Worm (Caenorhabditis elegans) whole organism, midembryonic: Measurements from ENCODE around the gene F40F9.3.

Source experiments
- T22C8.4 ChIP-seq: fragments of 200-800 bp; sonication (Bioruptor generic); IDR thresholded peaks from 2 replicates; pipeline ENCODE4 v1.3.6; 2022; ENCODE audit warnings: missing genetic modification characterization, missing compliant biosample characterization
- cog-1 ChIP-seq: sonication (generic microtip); optimal IDR thresholded peaks from 2 replicates; lab custom pipeline; 2016; ENCODE audit warnings: missing genetic modification characterization, missing compliant biosample characterization
- flt-1 ChIP-seq: fragments of 200-800 bp; sonication (Bioruptor generic); IDR thresholded peaks from 2 replicates; pipeline ENCODE4 v1.3.6; 2022; ENCODE audit warnings: missing genetic modification characterization, missing compliant biosample characterization
- klf-2 ChIP-seq: fragments of 200-800 bp; sonication (Bioruptor generic); conservative IDR thresholded peaks from 2 replicates; pipeline ENCODE4 v1.3.6; 2022; ENCODE audit warnings: missing genetic modification reagents, missing genetic modification characterization, missing compliant biosample characterization
- med-1 ChIP-seq: sonication (generic microtip); optimal IDR thresholded peaks from 2 replicates; lab custom pipeline; 2017; ENCODE audit warnings: missing genetic modification characterization, mild to moderate bottlenecking, missing compliant biosample characterization, antibody characterized with exemption, missing genetic modification reagents; ENCODE audit not compliant: insufficient read depth
- ref-1 ChIP-seq: fragments of 200-800 bp; sonication (Bioruptor generic); conservative IDR thresholded peaks from 2 replicates; pipeline ENCODE4 v1.3.6; 2022; ENCODE audit warnings: missing genetic modification reagents, missing genetic modification characterization, missing compliant biosample characterization
- tab-1 ChIP-seq: fragments of 200-800 bp; sonication (Bioruptor generic); IDR thresholded peaks from 2 replicates; pipeline ENCODE4 v1.3.6; 2022; ENCODE audit warnings: missing genetic modification characterization, missing compliant biosample characterization
- ztf-23 ChIP-seq: fragments of 200-800 bp; sonication (Bioruptor generic); IDR thresholded peaks from 2 replicates; pipeline ENCODE4 v1.3.6; 2022; ENCODE audit warnings: missing genetic modification reagents, missing genetic modification characterization, missing compliant biosample characterization
- ztf-29 ChIP-seq: fragments of 200-800 bp; sonication (Bioruptor generic); IDR thresholded peaks from 2 replicates; pipeline ENCODE4 v1.3.6; 2022; ENCODE audit warnings: missing genetic modification reagents, missing genetic modification characterization, missing compliant biosample characterization

Gene F40F9.3

DNA sequence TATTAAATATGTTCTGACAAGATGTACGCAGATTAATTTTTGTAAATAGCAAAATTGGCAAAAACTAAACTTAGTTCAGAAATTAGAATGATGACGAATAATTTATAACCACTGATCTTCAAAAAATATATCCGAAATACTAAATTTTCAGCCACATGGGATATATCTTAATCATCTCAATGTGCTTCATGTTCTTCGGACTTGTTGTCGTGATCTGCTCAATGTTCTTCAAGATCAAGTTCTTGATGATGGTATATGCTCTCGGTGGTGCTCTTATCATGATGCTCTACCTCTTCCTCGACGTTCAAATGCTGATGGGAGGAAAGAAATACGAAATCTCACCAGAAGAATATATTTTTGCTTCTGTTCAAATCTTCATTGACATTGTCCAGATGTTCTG lies 8.4 kb upstream of the F40F9.3 start:
- TF ChIP-seq klf-2 (GFP tag; lab: Robert Waterston, UW) (no peak), ref-1 (GFP tag; lab: Robert Waterston, UW) (no peak), ztf-23 (GFP tag; lab: Robert Waterston, UW) (no peak), flt-1 (GFP tag; lab: Robert Waterston, UW) (no peak), med-1 (no peak), ztf-29 (GFP tag; lab: Robert Waterston, UW) (no peak), tab-1 (no peak), cog-1 (tag; lab: Kevin White, UChicago) (no peak)

DNA sequence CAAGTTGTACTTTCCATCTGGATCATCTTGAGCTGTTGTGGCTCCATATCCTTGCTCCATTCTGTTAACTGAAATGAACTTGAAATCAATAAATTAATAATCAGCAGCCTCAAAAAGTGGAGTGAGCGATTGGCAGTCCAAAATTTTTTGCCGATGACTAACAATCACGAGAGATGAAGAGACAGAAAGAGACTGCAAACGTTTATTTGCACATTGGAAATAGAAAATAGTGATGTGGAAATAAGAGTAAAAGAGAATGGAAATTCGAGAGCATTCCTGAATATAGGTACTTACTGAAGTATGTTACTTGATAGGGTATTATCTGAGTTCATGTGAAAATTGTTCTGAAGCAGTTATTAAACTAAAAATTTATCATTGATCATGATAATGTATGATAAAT lies 5.3 kb upstream of the F40F9.3 start, which contains the start of gene tag-120:
tag-120 (minus strand) TSS at position 68 of the 400 bp plus-strand sequence.
- no peak for TF ChIP-seq T22C8.4 (GFP tag; lab: Robert Waterston, UW)
- no peak for TF ChIP-seq ztf-23 (GFP tag; lab: Robert Waterston, UW)
- TF ChIP-seq med-1, result no peak
- no peak for TF ChIP-seq ztf-29 (GFP tag; lab: Robert Waterston, UW)
- no peak for TF ChIP-seq flt-1 (GFP tag; lab: Robert Waterston, UW)
- TF ChIP-seq ref-1 (GFP tag; lab: Robert Waterston, UW), result no peak
- TF ChIP-seq tab-1, result no peak
- no peak for TF ChIP-seq klf-2 (GFP tag; lab: Robert Waterston, UW)

DNA sequence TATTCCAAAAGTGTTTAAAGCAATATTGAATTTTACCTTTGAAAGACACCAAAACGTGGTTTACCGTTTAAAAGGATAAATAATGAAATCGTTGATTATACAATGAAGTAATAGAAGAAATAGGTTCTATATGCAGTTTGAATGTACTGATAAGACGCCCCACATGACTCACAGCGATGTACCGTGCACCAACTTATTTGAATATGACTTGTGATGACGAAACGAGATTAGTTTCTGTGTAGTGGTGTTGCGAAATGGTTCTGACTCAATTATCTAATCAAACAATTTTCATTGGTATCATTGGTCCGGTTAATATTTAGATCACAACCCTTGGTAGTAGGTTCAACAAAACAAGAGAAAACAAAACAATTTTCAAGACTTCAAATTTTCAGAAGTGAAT lies 3.8 kb upstream of the F40F9.3 start:
- TF ChIP-seq ztf-23 (GFP tag; lab: Robert Waterston, UW), result no peak
- no peak for TF ChIP-seq klf-2 (GFP tag; lab: Robert Waterston, UW)
- no peak for TF ChIP-seq ref-1 (GFP tag; lab: Robert Waterston, UW)
- no peak for TF ChIP-seq flt-1 (GFP tag; lab: Robert Waterston, UW)
- no peak for TF ChIP-seq T22C8.4 (GFP tag; lab: Robert Waterston, UW)
- TF ChIP-seq ztf-29 (GFP tag; lab: Robert Waterston, UW), result no peak
- no peak for TF ChIP-seq med-1
- TF ChIP-seq tab-1, result no peak
- TF ChIP-seq cog-1 (tag; lab: Kevin White, UChicago), result no peak

DNA sequence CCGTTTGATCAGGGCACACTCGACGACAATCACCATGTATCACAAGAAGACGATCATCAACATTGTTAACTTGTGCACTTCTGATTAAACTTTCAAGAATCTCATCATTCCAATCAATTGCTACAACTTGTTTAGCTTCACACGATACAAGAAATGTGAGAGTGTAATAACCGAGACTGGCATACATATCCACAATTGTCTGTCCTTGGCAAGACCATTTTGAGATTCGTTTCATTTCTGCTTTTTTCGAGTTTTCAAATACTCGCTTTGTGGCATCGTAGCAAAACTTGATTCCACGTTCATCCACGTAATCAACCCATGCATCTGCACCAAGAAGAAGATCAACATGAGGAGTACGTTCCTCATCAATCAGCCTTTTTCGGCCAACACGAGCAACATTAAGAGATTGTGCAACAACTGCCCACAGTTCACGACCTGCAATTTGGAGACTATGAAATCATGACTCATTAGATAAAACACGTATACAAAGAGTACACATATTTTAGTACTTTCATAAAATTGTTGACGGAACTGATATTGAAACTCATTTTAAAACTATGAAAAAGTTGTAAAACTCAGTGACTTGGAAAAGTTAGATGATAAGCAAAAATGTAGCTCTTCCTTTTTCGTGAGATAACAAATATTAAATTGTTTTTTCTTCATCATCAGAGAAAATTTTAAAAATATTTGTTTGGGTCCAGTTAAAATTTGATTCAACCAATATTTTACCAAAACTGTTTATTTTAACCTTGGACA lies 2.4 kb upstream of the F40F9.3 start:
- TF ChIP-seq cog-1 (tag; lab: Kevin White, UChicago) (no peak), klf-2 (GFP tag; lab: Robert Waterston, UW) (no peak), tab-1 (no peak), flt-1 (GFP tag; lab: Robert Waterston, UW) (no peak), ztf-29 (GFP tag; lab: Robert Waterston, UW) (no peak), ref-1 (GFP tag; lab: Robert Waterston, UW) (no peak), ztf-23 (GFP tag; lab: Robert Waterston, UW) (no peak), med-1 (no peak), T22C8.4 (GFP tag; lab: Robert Waterston, UW) (no peak)

DNA sequence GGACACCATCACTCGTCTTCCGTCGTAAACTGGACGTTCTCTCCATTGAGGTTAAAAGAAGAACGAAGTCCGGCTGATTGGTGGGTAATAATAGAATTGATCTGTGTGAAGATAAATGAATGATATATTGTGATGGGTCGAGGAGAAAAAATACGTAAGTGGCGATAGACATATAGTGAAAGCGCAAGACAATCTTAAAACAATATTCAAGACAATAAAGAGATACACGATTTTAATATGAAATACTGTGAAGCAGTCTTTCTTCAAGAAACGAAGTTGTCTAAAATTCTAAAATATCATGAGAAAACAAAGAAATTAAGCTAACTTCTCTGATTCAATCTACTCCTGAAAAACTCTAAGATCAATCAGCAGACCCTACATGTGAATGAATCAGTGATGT lies 1.5 kb upstream of the F40F9.3 start, which contains the start of gene F40F9.10:
F40F9.10 (minus strand) TSS at position 101 of the 400 bp plus-strand sequence.
- no peak for TF ChIP-seq tab-1
- TF ChIP-seq T22C8.4 (GFP tag; lab: Robert Waterston, UW), result no peak
- TF ChIP-seq klf-2 (GFP tag; lab: Robert Waterston, UW), result no peak
- no peak for TF ChIP-seq ztf-23 (GFP tag; lab: Robert Waterston, UW)
- TF ChIP-seq ztf-29 (GFP tag; lab: Robert Waterston, UW), result no peak
- no peak for TF ChIP-seq cog-1 (tag; lab: Kevin White, UChicago)
- TF ChIP-seq ref-1 (GFP tag; lab: Robert Waterston, UW), result no peak
- TF ChIP-seq flt-1 (GFP tag; lab: Robert Waterston, UW), result no peak
- TF ChIP-seq med-1, result no peak

DNA sequence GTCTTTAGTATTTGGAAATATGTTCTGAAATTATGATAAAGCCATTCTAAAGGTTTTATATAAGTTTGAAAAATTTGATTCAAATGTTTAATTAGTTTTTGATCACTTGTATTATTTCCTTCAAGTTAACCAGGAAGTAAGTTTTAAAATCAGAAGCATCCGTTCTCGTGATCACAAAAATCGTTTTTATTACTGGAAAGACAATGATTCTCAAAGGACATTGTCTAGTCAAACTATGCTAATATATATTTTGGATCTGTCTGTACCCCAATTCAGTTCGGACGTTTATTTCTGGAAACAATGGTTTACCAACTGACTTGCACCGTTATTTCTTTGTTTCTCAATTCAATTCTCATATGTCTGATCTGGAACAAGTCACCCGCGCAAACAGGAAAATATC lies 1.4 kb downstream of the F40F9.3 start, which contains the start of gene str-188:
str-188 (plus strand) TSS at position 301 of the 400 bp plus-strand sequence.
- TF ChIP-seq T22C8.4 (GFP tag; lab: Robert Waterston, UW), result no peak
- TF ChIP-seq ztf-29 (GFP tag; lab: Robert Waterston, UW), result no peak
- no peak for TF ChIP-seq tab-1
- TF ChIP-seq ztf-23 (GFP tag; lab: Robert Waterston, UW), result no peak
- no peak for TF ChIP-seq med-1
- no peak for TF ChIP-seq ref-1 (GFP tag; lab: Robert Waterston, UW)
- TF ChIP-seq cog-1 (tag; lab: Kevin White, UChicago), result no peak
- TF ChIP-seq klf-2 (GFP tag; lab: Robert Waterston, UW), result no peak
- TF ChIP-seq flt-1 (GFP tag; lab: Robert Waterston, UW), result no peak

DNA sequence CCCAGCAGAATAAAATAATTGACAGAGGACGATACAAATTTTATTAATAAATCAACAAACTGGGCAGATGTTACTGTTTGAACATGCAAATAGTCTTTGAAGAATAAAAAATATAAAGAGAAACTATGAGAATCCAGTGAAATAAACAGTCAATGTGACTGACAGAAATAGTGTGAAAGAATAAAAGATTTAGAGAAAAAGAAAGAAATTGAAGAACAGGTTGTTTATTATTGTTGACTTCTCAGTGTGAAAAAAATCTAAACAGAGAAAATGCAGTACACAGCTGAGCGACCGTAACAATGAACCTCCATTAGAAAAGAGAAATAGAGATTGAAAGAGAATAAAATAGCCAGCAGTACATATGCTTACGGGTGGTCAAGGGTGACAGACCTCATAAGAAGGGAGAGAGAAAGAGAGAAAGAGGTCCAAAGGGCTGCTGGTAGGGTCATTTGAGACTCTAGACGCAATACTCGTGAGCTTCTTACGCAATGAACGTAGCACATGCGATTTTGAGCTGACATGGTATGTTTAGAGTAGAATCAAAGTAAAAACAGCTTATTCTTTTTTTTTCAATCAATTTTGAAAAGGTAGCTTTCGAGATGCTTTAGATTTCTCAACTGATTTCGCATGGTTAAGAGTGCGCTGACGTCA lies 9.1 kb downstream of the F40F9.3 start, which contains the start of gene slcr-46.3:
slcr-46.3 (minus strand) TSS at position 86 of the 651 bp plus-strand sequence.
- TF ChIP-seq klf-2 (GFP tag; lab: Robert Waterston, UW), result no peak
- TF ChIP-seq ztf-29 (GFP tag; lab: Robert Waterston, UW), result no peak
- TF ChIP-seq tab-1, result no peak
- no peak for TF ChIP-seq ztf-23 (GFP tag; lab: Robert Waterston, UW)
- TF ChIP-seq cog-1 (tag; lab: Kevin White, UChicago), result no peak
- no peak for TF ChIP-seq med-1
- no peak; the same call in 1 of the 2 replicates for TF ChIP-seq flt-1 (GFP tag; lab: Robert Waterston, UW)
- TF ChIP-seq ref-1 (GFP tag; lab: Robert Waterston, UW), result no peak

DNA sequence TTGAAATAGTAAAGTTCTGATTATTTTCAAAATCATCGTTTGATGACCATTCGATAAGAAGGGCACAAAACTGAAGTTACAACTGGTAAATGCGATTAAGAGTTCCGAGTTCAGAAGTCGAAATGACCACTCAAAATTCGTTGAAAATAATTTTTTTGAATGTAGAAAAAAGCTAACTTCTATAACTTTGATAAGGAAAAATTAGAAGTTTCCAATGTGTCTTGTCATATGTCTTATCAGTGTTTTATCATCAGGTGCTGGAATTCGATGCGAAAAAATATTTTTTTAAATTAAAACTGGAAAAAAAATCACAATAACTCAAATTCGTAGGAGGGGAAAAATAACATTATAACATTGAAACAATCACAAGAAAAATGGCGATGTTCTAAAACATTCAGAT lies 10.7 kb downstream of the F40F9.3 start:
- no peak for TF ChIP-seq T22C8.4 (GFP tag; lab: Robert Waterston, UW)
- TF ChIP-seq tab-1, result no peak
- no peak for TF ChIP-seq ref-1 (GFP tag; lab: Robert Waterston, UW)
- TF ChIP-seq flt-1 (GFP tag; lab: Robert Waterston, UW), result no peak
- TF ChIP-seq klf-2 (GFP tag; lab: Robert Waterston, UW), result no peak
- no peak for TF ChIP-seq ztf-23 (GFP tag; lab: Robert Waterston, UW)
- TF ChIP-seq ztf-29 (GFP tag; lab: Robert Waterston, UW), result no peak
- no peak for TF ChIP-seq med-1
- no peak for TF ChIP-seq cog-1 (tag; lab: Kevin White, UChicago)
